Worm (Caenorhabditis elegans) whole organism, late embryonic: ENCODE data around the gene F31E3.2.

Experiments
- C08G9.2 ChIP-seq: sonication (generic microtip); optimal IDR thresholded peaks from 2 replicates; lab custom pipeline; 2016; ENCODE audit warnings: mild to moderate bottlenecking, missing genetic modification characterization, moderate library complexity, missing compliant biosample characterization
- C38D4.7 ChIP-seq: fragments of 200-800 bp; sonication (Bioruptor generic); optimal IDR thresholded peaks from 2 replicates; lab custom pipeline; 2018; ENCODE audit warnings: mild to moderate bottlenecking, missing genetic modification characterization, moderate library complexity, missing compliant biosample characterization
- T23F11.4 ChIP-seq: fragments of 200-800 bp; sonication (Bioruptor generic); optimal IDR thresholded peaks from 2 replicates; lab custom pipeline; 2018; ENCODE audit warnings: mild to moderate bottlenecking, missing genetic modification characterization, missing compliant biosample characterization
- ahr-1 ChIP-seq: sonication (generic microtip); optimal IDR thresholded peaks from 2 replicates; lab custom pipeline; 2016; ENCODE audit warnings: missing genetic modification characterization, missing compliant biosample characterization
- ceh-19 ChIP-seq: fragments of 200-800 bp; sonication (Bioruptor generic); optimal IDR thresholded peaks from 2 replicates; lab custom pipeline; 2018; ENCODE audit warnings: mild to moderate bottlenecking, missing genetic modification characterization, missing compliant biosample characterization
- ceh-31 ChIP-seq: sonication (generic microtip); optimal IDR thresholded peaks from 2 replicates; lab custom pipeline; 2016; ENCODE audit warnings: missing genetic modification characterization, missing compliant biosample characterization
- ceh-34 ChIP-seq: sonication (generic microtip); optimal IDR thresholded peaks from 2 replicates; lab custom pipeline; 2016; ENCODE audit warnings: mild to moderate bottlenecking, missing genetic modification characterization, missing compliant biosample characterization
- ceh-45 ChIP-seq: fragments of 200-800 bp; sonication (Bioruptor generic); IDR thresholded peaks from 2 replicates; pipeline ENCODE4 v1.3.6; 2022; ENCODE audit warnings: missing genetic modification reagents, missing genetic modification characterization, missing compliant biosample characterization
- ceh-48 ChIP-seq: sonication (generic microtip); optimal IDR thresholded peaks from 2 replicates; lab custom pipeline; 2016; ENCODE audit warnings: missing genetic modification characterization, inconsistent platforms, missing compliant biosample characterization
- ceh-6 ChIP-seq: fragments of 200-800 bp; sonication (Bioruptor generic); optimal IDR thresholded peaks from 2 replicates; lab custom pipeline; 2018; ENCODE audit warnings: mild to moderate bottlenecking, missing genetic modification characterization, missing compliant biosample characterization
- ceh-9 ChIP-seq: sonication (generic microtip); optimal IDR thresholded peaks from 2 replicates; lab custom pipeline; 2016; ENCODE audit warnings: mild to moderate bottlenecking, missing genetic modification characterization, inconsistent platforms, missing compliant biosample characterization
- che-1 ChIP-seq: sonication (generic microtip); optimal IDR thresholded peaks from 2 replicates; lab custom pipeline; 2016; ENCODE audit warnings: mild to moderate bottlenecking, missing genetic modification characterization, missing compliant biosample characterization
- elt-2 ChIP-seq: sonication (generic microtip); optimal IDR thresholded peaks from 2 replicates; lab custom pipeline; 2016; ENCODE audit warnings: missing genetic modification reagents, missing genetic modification characterization, missing compliant biosample characterization
- elt-4 ChIP-seq: sonication (generic microtip); optimal IDR thresholded peaks from 2 replicates; lab custom pipeline; 2016; ENCODE audit warnings: missing genetic modification characterization, missing compliant biosample characterization
- fax-1 ChIP-seq: sonication (generic microtip); optimal IDR thresholded peaks from 2 replicates; lab custom pipeline; 2016; ENCODE audit warnings: missing genotype, missing genetic modification characterization, missing compliant biosample characterization
- fkh-10 ChIP-seq: fragments of 150-350 bp; optimal IDR thresholded peaks from 2 replicates; lab custom pipeline; 2014; ENCODE audit warnings: missing biosample characterization, missing genetic modification reagents, missing genetic modification characterization
- hlh-15 ChIP-seq: sonication (generic microtip); optimal IDR thresholded peaks from 2 replicates; lab custom pipeline; 2016; ENCODE audit warnings: missing genetic modification characterization, missing compliant biosample characterization
- hlh-30 ChIP-seq: sonication (generic microtip); optimal IDR thresholded peaks from 2 replicates; lab custom pipeline; 2017; ENCODE audit warnings: antibody characterized with exemption, missing genetic modification characterization, missing compliant biosample characterization; ENCODE audit not compliant: insufficient read depth
- hlh-6 ChIP-seq: sonication (generic microtip); optimal IDR thresholded peaks from 2 replicates; lab custom pipeline; 2016; ENCODE audit warnings: missing genotype, missing genetic modification characterization, missing compliant biosample characterization
- hlh-8 ChIP-seq: sonication (generic microtip); optimal IDR thresholded peaks from 2 replicates; lab custom pipeline; 2016; ENCODE audit warnings: missing genotype, missing genetic modification characterization, missing compliant biosample characterization
- mec-3 ChIP-seq: sonication (generic microtip); optimal IDR thresholded peaks from 2 replicates; lab custom pipeline; 2016; ENCODE audit warnings: borderline replicate concordance, missing genetic modification characterization, missing compliant biosample characterization
- nfya-1 ChIP-seq: sonication (generic microtip); optimal IDR thresholded peaks from 2 replicates; lab custom pipeline; 2017; ENCODE audit warnings: missing genetic modification characterization, mild to moderate bottlenecking, missing compliant biosample characterization, antibody characterized with exemption, moderate library complexity
- nhr-11 ChIP-seq: fragments of 150-350 bp; optimal IDR thresholded peaks from 2 replicates; lab custom pipeline; 2014; ENCODE audit warnings: missing biosample characterization, missing genetic modification characterization
- nhr-232 ChIP-seq: sonication (generic microtip); optimal IDR thresholded peaks from 2 replicates; lab custom pipeline; 2016; ENCODE audit warnings: missing genetic modification characterization, missing compliant biosample characterization
- pag-3 ChIP-seq: sonication (generic microtip); optimal IDR thresholded peaks from 2 replicates; lab custom pipeline; 2016; ENCODE audit warnings: missing compliant biosample characterization, missing genetic modification characterization, borderline replicate concordance
- ref-2 ChIP-seq: sonication (generic microtip); optimal IDR thresholded peaks from 2 replicates; lab custom pipeline; 2016; ENCODE audit warnings: missing genetic modification characterization, missing compliant biosample characterization
- rnt-1 ChIP-seq: sonication (generic microtip); optimal IDR thresholded peaks from 2 replicates; lab custom pipeline; 2016; ENCODE audit warnings: missing genetic modification characterization, missing compliant biosample characterization
- syd-9 ChIP-seq: sonication (generic microtip); optimal IDR thresholded peaks from 2 replicates; lab custom pipeline; 2016; ENCODE audit warnings: mild to moderate bottlenecking, missing genetic modification characterization, moderate library complexity, missing compliant biosample characterization
- tbx-2 ChIP-seq: sonication (generic microtip); optimal IDR thresholded peaks from 2 replicates; lab custom pipeline; 2016; ENCODE audit warnings: missing genetic modification characterization, missing compliant biosample characterization
- tbx-7 ChIP-seq: sonication (generic microtip); optimal IDR thresholded peaks from 2 replicates; lab custom pipeline; 2016; ENCODE audit warnings: missing genotype, missing genetic modification characterization, missing compliant biosample characterization
- ttx-3 ChIP-seq: sonication (generic microtip); optimal IDR thresholded peaks from 2 replicates; lab custom pipeline; 2016; ENCODE audit warnings: missing genetic modification reagents, missing genetic modification characterization, missing compliant biosample characterization
- unc-42 ChIP-seq: sonication (generic microtip); optimal IDR thresholded peaks from 2 replicates; lab custom pipeline; 2016; ENCODE audit warnings: missing genotype, missing genetic modification characterization, missing compliant biosample characterization
- unc-86 ChIP-seq: sonication (generic microtip); optimal IDR thresholded peaks from 2 replicates; lab custom pipeline; 2016; ENCODE audit warnings: missing genetic modification characterization, missing compliant biosample characterization
- zip-5 ChIP-seq: sonication (generic microtip); optimal IDR thresholded peaks from 2 replicates; lab custom pipeline; 2016; ENCODE audit warnings: missing genetic modification characterization, missing compliant biosample characterization

Gene F31E3.2

ce11 chrIII:7013764-7014163 lies 40.0 kb downstream of the F31E3.2 start:
- no peak for TF ChIP-seq hlh-15 (tag; lab: Kevin White, UChicago)
- TF ChIP-seq syd-9 (tag; lab: Kevin White, UChicago), result no peak
- TF ChIP-seq ttx-3 (tag; lab: Kevin White, UChicago), result no peak
- TF ChIP-seq elt-2, result no peak
- no peak for TF ChIP-seq hlh-6 (tag; lab: Kevin White, UChicago)
- TF ChIP-seq nhr-11, result no peak
- no peak for TF ChIP-seq tbx-7
- no peak for TF ChIP-seq unc-42 (tag; lab: Kevin White, UChicago)
- TF ChIP-seq ceh-34 (tag; lab: Kevin White, UChicago), result no peak

- TF ChIP-seq tbx-2 (tag; lab: Kevin White, UChicago), result no peak
- TF ChIP-seq ceh-34 (tag; lab: Kevin White, UChicago), result no peak
- no peak for TF ChIP-seq ceh-31 (tag; lab: Kevin White, UChicago)
- no peak for TF ChIP-seq ceh-48 (tag; lab: Kevin White, UChicago)
- no peak for TF ChIP-seq hlh-8 (tag; lab: Kevin White, UChicago)
- no peak for TF ChIP-seq elt-4 (tag; lab: Kevin White, UChicago)
- no peak for TF ChIP-seq nhr-232 (tag; lab: Kevin White, UChicago)
- no peak for TF ChIP-seq ceh-19
- no peak for TF ChIP-seq ref-2 (tag; lab: Kevin White, UChicago)
- no peak for TF ChIP-seq ahr-1 (tag; lab: Kevin White, UChicago)
- no peak for TF ChIP-seq pag-3 (tag; lab: Kevin White, UChicago)
- TF ChIP-seq C08G9.2 (tag; lab: Kevin White, UChicago), result no peak
- TF ChIP-seq mec-3, result no peak
- no peak for TF ChIP-seq syd-9 (tag; lab: Kevin White, UChicago)
- no peak for TF ChIP-seq fkh-10
- no peak for TF ChIP-seq rnt-1 (tag; lab: Kevin White, UChicago)
- no peak for TF ChIP-seq ceh-45 (GFP tag; lab: Robert Waterston, UW)
- TF ChIP-seq ttx-3 (tag; lab: Kevin White, UChicago), result no peak
Measured at ce11 chrIII:7019724-7020123, 45.9 kb downstream of the F31E3.2 start.

- no peak for TF ChIP-seq rnt-1 (tag; lab: Kevin White, UChicago)
- no peak for TF ChIP-seq T23F11.4 (GFP tag; lab: Kevin White, UChicago)
- TF ChIP-seq ceh-6 (GFP tag; lab: Kevin White, UChicago), result no peak
- no peak for TF ChIP-seq ttx-3 (tag; lab: Kevin White, UChicago)
- no peak for TF ChIP-seq fax-1 (tag; lab: Kevin White, UChicago)
- TF ChIP-seq unc-86 (tag; lab: Kevin White, UChicago), result no peak
- TF ChIP-seq ceh-9 (tag; lab: Kevin White, UChicago), result no peak
- no peak for TF ChIP-seq pag-3 (tag; lab: Kevin White, UChicago)
- no peak for TF ChIP-seq hlh-30 (tag; lab: Kevin White, UChicago)
- TF ChIP-seq zip-5 (tag; lab: Kevin White, UChicago), result no peak
- no peak for TF ChIP-seq C08G9.2 (tag; lab: Kevin White, UChicago)
- no peak for TF ChIP-seq che-1 (tag; lab: Kevin White, UChicago)
- TF ChIP-seq tbx-2 (tag; lab: Kevin White, UChicago), result no peak
- no peak for TF ChIP-seq C38D4.7
- TF ChIP-seq, all 69 proteins: peak for 0
Measured at ce11 chrIII:7020500-7020899, 46.7 kb downstream of the F31E3.2 start, which contains the start of gene col-8. Gene col-8 (minus strand): TSS chrIII:7020600.

- TF ChIP-seq nfya-1 (tag; lab: Kevin White, UChicago), result peak; percentile 37
- TF ChIP-seq unc-42 (tag; lab: Kevin White, UChicago), result peak; percentile 85
- TF ChIP-seq rnt-1 (tag; lab: Kevin White, UChicago), result no peak
- peak; percentile 6 for TF ChIP-seq ceh-48 (tag; lab: Kevin White, UChicago)
Measured at ce11 chrIII:7021156-7021637, 47.4 kb downstream of the F31E3.2 start, which contains the start of gene rfl-1. Gene rfl-1 (plus strand): TSS chrIII:7021206.
